Fruit fly (Drosophila melanogaster) ovary, adult (tissue): ENCODE results near the gene CG17666.
A peak's percentile ranks its signal among the peaks of the same experiment; 100 is the strongest.

ENCODE experiments used
- CG17801 ChIP-seq: fragments of 200-800 bp; optimal IDR thresholded peaks from 2 replicates; lab custom pipeline; 2019; ENCODE audit warnings: missing biosample characterization, mild to moderate bottlenecking, missing genetic modification characterization, moderate library complexity; ENCODE audit not compliant: partially characterized antibody

The CG17666 gene

dm6 chr3L:12789875-12790373, 8.8 kb downstream of the CG17666 start, which contains the start of gene CG42709:
TSS of gene CG42709 (plus strand) at chr3L:12790192.
- TF ChIP-seq CG17801 (GFP tag; lab: Kevin White, UChicago): peak; percentile 76

- TF ChIP-seq CG17801 (GFP tag; lab: Kevin White, UChicago): no peak
Observed at dm6 chr3L:12790783-12791678, 9.9 kb downstream of the CG17666 start.

- TF ChIP-seq CG17801 (GFP tag; lab: Kevin White, UChicago): no peak
Observed at dm6 chr3L:12791679-12792229, 10.6 kb downstream of the CG17666 start.

- TF ChIP-seq CG17801 (GFP tag; lab: Kevin White, UChicago): peak; percentile 51
Observed at dm6 chr3L:12792933-12793448, 11.9 kb downstream of the CG17666 start.

- TF ChIP-seq CG17801 (GFP tag; lab: Kevin White, UChicago): peak; percentile 28
Observed at dm6 chr3L:12794532-12794931, 13.4 kb downstream of the CG17666 start.

- TF ChIP-seq CG17801 (GFP tag; lab: Kevin White, UChicago): no peak
Observed at dm6 chr3L:12796077-12796641, 15.0 kb downstream of the CG17666 start.

dm6 chr3L:12798795-12799311, 17.7 kb downstream of the CG17666 start:
- TF ChIP-seq CG17801 (GFP tag; lab: Kevin White, UChicago): no peak

- no peak for TF ChIP-seq CG17801 (GFP tag; lab: Kevin White, UChicago)
Observed at dm6 chr3L:12799431-12800147, 18.5 kb downstream of the CG17666 start.

dm6 chr3L:12800167-12800566, 19.0 kb downstream of the CG17666 start:
- TF ChIP-seq CG17801 (GFP tag; lab: Kevin White, UChicago): no peak

dm6 chr3L:12802443-12802865, 21.3 kb downstream of the CG17666 start:
- peak; percentile 44 for TF ChIP-seq CG17801 (GFP tag; lab: Kevin White, UChicago)

dm6 chr3L:12803159-12804034, 22.3 kb downstream of the CG17666 start:
- TF ChIP-seq CG17801 (GFP tag; lab: Kevin White, UChicago): no peak

dm6 chr3L:12804035-12804729, 23.1 kb downstream of the CG17666 start:
- TF ChIP-seq CG17801 (GFP tag; lab: Kevin White, UChicago): no peak

- peak; percentile 38 for TF ChIP-seq CG17801 (GFP tag; lab: Kevin White, UChicago)
Observed at dm6 chr3L:12804730-12805170, 23.6 kb downstream of the CG17666 start, which contains the start of gene Atg1. TSS of gene Atg1 (minus strand) at chr3L:12805116.
